Fruit fly (Drosophila melanogaster) whole organism, embryonic: ENCODE measurements around the gene CG31077.

Source experiments
- ATbp ChIP-seq: fragments of 200-800 bp; sonication (Bioruptor generic); optimal IDR thresholded peaks from 2 replicates; lab custom pipeline; 2017; ENCODE audit warnings: missing biosample characterization, mild to moderate bottlenecking, missing genetic modification characterization, missing genetic modification reagents
- Adf1 ChIP-seq: fragments of 200-800 bp; sonication (Bioruptor generic); IDR thresholded peaks from 2 replicates; pipeline ENCODE4 v1.3.6; 2022; ENCODE audit warnings: missing biosample characterization, missing genetic modification characterization
- Aef1 ChIP-seq: fragments of 200-800 bp; sonication (Bioruptor generic); IDR thresholded peaks from 3 replicates; pipeline ENCODE4 v1.3.6; 2022; ENCODE audit warnings: missing biosample characterization, missing genetic modification characterization
- BEAF-32 ChIP-seq: fragments of 200-800 bp; sonication (Bioruptor generic); optimal IDR thresholded peaks from 3 replicates; lab custom pipeline; 2017; ENCODE audit warnings: missing biosample characterization, missing genetic modification characterization, mild to moderate bottlenecking, moderate library complexity, missing genetic modification reagents
- CG10267 ChIP-seq: fragments of 200-800 bp; sonication (Bioruptor generic); optimal IDR thresholded peaks from 2 replicates; lab custom pipeline; 2018; ENCODE audit warnings: missing biosample characterization, mild to moderate bottlenecking, missing genetic modification characterization, moderate library complexity
- CG11560 ChIP-seq: fragments of 200-800 bp; sonication (Bioruptor generic); IDR thresholded peaks from 3 replicates; pipeline ENCODE4 v1.3.6; 2022; ENCODE audit warnings: missing biosample characterization, missing genetic modification characterization
- CG13624 ChIP-seq: fragments of 200-800 bp; sonication (Bioruptor generic); optimal IDR thresholded peaks from 2 replicates; lab custom pipeline; 2016; ENCODE audit warnings: missing biosample characterization, missing genetic modification characterization
- CG16813 ChIP-seq: fragments of 200-800 bp; sonication (Bioruptor generic); IDR thresholded peaks from 3 replicates; pipeline ENCODE4 v1.3.6; 2022; ENCODE audit warnings: missing biosample characterization, missing genetic modification characterization; ENCODE audit not compliant: partially characterized antibody
- CG17328 ChIP-seq: fragments of 200-800 bp; sonication (Bioruptor generic); IDR thresholded peaks from 2 replicates; pipeline ENCODE4 v1.3.6; 2022; ENCODE audit warnings: missing biosample characterization, missing genetic modification characterization
- CG17361 ChIP-seq: fragments of 200-800 bp; sonication (Bioruptor generic); IDR thresholded peaks from 3 replicates; pipeline ENCODE4 v1.3.6; 2022; ENCODE audit warnings: missing biosample characterization, missing genetic modification characterization
- CG17612 ChIP-seq: fragments of 200-800 bp; sonication (Bioruptor generic); IDR thresholded peaks from 2 replicates; pipeline ENCODE4 v1.3.6; 2022; ENCODE audit warnings: missing biosample characterization, missing genetic modification characterization
- CG17912 ChIP-seq: fragments of 200-800 bp; sonication (Bioruptor generic); optimal IDR thresholded peaks from 2 replicates; lab custom pipeline; 2018; ENCODE audit warnings: missing biosample characterization, mild to moderate bottlenecking, missing genetic modification characterization
- CG1792 ChIP-seq: fragments of 200-800 bp; sonication (Bioruptor generic); optimal IDR thresholded peaks from 2 replicates; lab custom pipeline; 2016; ENCODE audit warnings: missing biosample characterization, missing genetic modification characterization
- CG2678 ChIP-seq: fragments of 200-800 bp; sonication (Bioruptor generic); optimal IDR thresholded peaks from 3 replicates; lab custom pipeline; 2019; ENCODE audit warnings: missing biosample characterization, mild to moderate bottlenecking, missing genetic modification characterization, moderate library complexity
- CG31224 ChIP-seq: fragments of 200-800 bp; sonication (Bioruptor generic); IDR thresholded peaks from 2 replicates; pipeline ENCODE4 v1.3.6; 2022; ENCODE audit warnings: missing biosample characterization, missing genetic modification characterization
- CG4282 ChIP-seq: fragments of 200-800 bp; sonication (Bioruptor generic); optimal IDR thresholded peaks from 2 replicates; lab custom pipeline; 2016; ENCODE audit warnings: missing biosample characterization, missing genetic modification characterization
- CG4424 ChIP-seq: fragments of 200-800 bp; sonication (Bioruptor generic); optimal IDR thresholded peaks from 3 replicates; lab custom pipeline; 2016; ENCODE audit warnings: missing biosample characterization, missing genetic modification characterization
- CG7271 ChIP-seq: fragments of 200-800 bp; sonication (Bioruptor generic); optimal IDR thresholded peaks from 2 replicates; lab custom pipeline; 2018; ENCODE audit warnings: missing biosample characterization, mild to moderate bottlenecking, missing genetic modification characterization, moderate library complexity
- CG8089 ChIP-seq: fragments of 200-800 bp; sonication (Bioruptor generic); optimal IDR thresholded peaks from 3 replicates; lab custom pipeline; 2016; ENCODE audit warnings: missing biosample characterization, missing genetic modification characterization
- CG8924 ChIP-seq: fragments of 200-800 bp; optimal IDR thresholded peaks from 3 replicates; lab custom pipeline; 2019; ENCODE audit warnings: missing biosample characterization, mild to moderate bottlenecking, missing genetic modification characterization, moderate library complexity
- CG9437 ChIP-seq: fragments of 200-800 bp; sonication (Bioruptor generic); optimal IDR thresholded peaks from 2 replicates; lab custom pipeline; 2018; ENCODE audit warnings: missing biosample characterization, mild to moderate bottlenecking, missing genetic modification characterization
- CoRest ChIP-seq: fragments of 200-800 bp; sonication (Bioruptor generic); optimal IDR thresholded peaks from 3 replicates; lab custom pipeline; 2018; ENCODE audit warnings: missing biosample characterization, mild to moderate bottlenecking, missing genetic modification characterization, moderate library complexity
- Dll ChIP-seq: fragments of 200-800 bp; sonication (Bioruptor generic); IDR thresholded peaks from 4 replicates; pipeline ENCODE4 v1.3.6; 2022; ENCODE audit warnings: missing biosample characterization, missing genetic modification characterization; ENCODE audit not compliant: partially characterized antibody
- Dp ChIP-seq: fragments of 200-800 bp; sonication (Bioruptor generic); optimal IDR thresholded peaks from 2 replicates; lab custom pipeline; 2018; ENCODE audit warnings: missing biosample characterization, mild to moderate bottlenecking, missing genetic modification characterization, moderate library complexity
- Eip74EF ChIP-seq, 2 experiments: fragments of 200-800 bp in 1 of 2; fragments of >200 bp in 1 of 2; sonication (Bioruptor generic) in 1 of 2; optimal IDR thresholded peaks; 2 replicates each; lab custom pipeline; 2017 to 2019; ENCODE audit warnings: missing biosample characterization in 2 of 2, missing genetic modification characterization in 2 of 2, mild to moderate bottlenecking in 1 of 2, moderate library complexity in 1 of 2
- Ets65A ChIP-seq: fragments of 200-800 bp; sonication (Bioruptor generic); peaks from one replicate; lab custom pipeline; 2016; ENCODE audit warnings: missing biosample characterization, missing genetic modification characterization
- Fer2 ChIP-seq: fragments of 200-800 bp; sonication (Bioruptor generic); optimal IDR thresholded peaks from 2 replicates; lab custom pipeline; 2018; ENCODE audit warnings: missing biosample characterization, mild to moderate bottlenecking, missing genetic modification characterization, moderate library complexity
- HLH54F ChIP-seq: fragments of 200-800 bp; sonication (Bioruptor generic); optimal IDR thresholded peaks from 3 replicates; lab custom pipeline; 2016; ENCODE audit warnings: missing biosample characterization, missing genetic modification characterization
- Nf-YB ChIP-seq: fragments of 200-800 bp; sonication (Bioruptor generic); optimal IDR thresholded peaks from 3 replicates; lab custom pipeline; 2019; ENCODE audit warnings: missing biosample characterization, mild to moderate bottlenecking, missing genetic modification characterization, moderate library complexity
- Sry-β ChIP-seq: fragments of 200-800 bp; sonication (Bioruptor generic); optimal IDR thresholded peaks from 2 replicates; lab custom pipeline; 2018; ENCODE audit warnings: missing biosample characterization, mild to moderate bottlenecking, missing genetic modification characterization, moderate library complexity
- Tbp ChIP-seq: fragments of >200 bp; optimal IDR thresholded peaks from 2 replicates; lab custom pipeline; 2018; ENCODE audit warnings: missing biosample characterization, missing genetic modification characterization
- ac ChIP-seq: fragments of 200-800 bp; sonication (Bioruptor generic); optimal IDR thresholded peaks from 3 replicates; lab custom pipeline; 2017; ENCODE audit warnings: missing biosample characterization, mild to moderate bottlenecking, missing genetic modification characterization
- bbx ChIP-seq: fragments of 200-800 bp; sonication (Bioruptor generic); IDR thresholded peaks from 2 replicates; pipeline ENCODE4 v1.3.6; 2022; ENCODE audit warnings: missing biosample characterization, missing genetic modification characterization; ENCODE audit not compliant: partially characterized antibody
- bigmax ChIP-seq: fragments of 200-800 bp; sonication (Bioruptor generic); optimal IDR thresholded peaks from 2 replicates; lab custom pipeline; 2018; ENCODE audit warnings: missing biosample characterization, mild to moderate bottlenecking, missing genetic modification characterization
- bowl ChIP-seq: fragments of 200-800 bp; sonication (Bioruptor generic); IDR thresholded peaks from 2 replicates; pipeline ENCODE4 v1.3.6; 2022; ENCODE audit warnings: missing biosample characterization, missing genetic modification characterization
- crol ChIP-seq: fragments of 200-800 bp; sonication (Bioruptor generic); IDR thresholded peaks from 2 replicates; pipeline ENCODE4 v1.3.6; 2022; ENCODE audit warnings: missing biosample characterization, missing genetic modification characterization
- crp ChIP-seq, 2 experiments: fragments of 200-800 bp; sonication (Bioruptor generic); optimal IDR thresholded peaks; 2 replicates in 1 of 2; 3 replicates in 1 of 2; lab custom pipeline; 2017; ENCODE audit warnings: missing biosample characterization in 2 of 2, missing genetic modification characterization in 2 of 2, mild to moderate bottlenecking in 1 of 2, moderate library complexity in 1 of 2
- hbn ChIP-seq: fragments of 200-800 bp; sonication (Bioruptor generic); IDR thresholded peaks from 2 replicates; pipeline ENCODE4 v1.3.6; 2022; ENCODE audit warnings: missing biosample characterization, missing genetic modification characterization; ENCODE audit not compliant: partially characterized antibody
- kni ChIP-seq: fragments of 200-800 bp; sonication (Bioruptor generic); optimal IDR thresholded peaks from 3 replicates; lab custom pipeline; 2017; ENCODE audit warnings: mild to moderate bottlenecking, missing biosample characterization, missing genetic modification reagents, missing genetic modification characterization
- lmd ChIP-seq: fragments of 200-800 bp; sonication (Bioruptor generic); IDR thresholded peaks from 2 replicates; pipeline ENCODE4 v1.3.6; 2022; ENCODE audit warnings: missing biosample characterization, missing genetic modification characterization
- mam ChIP-seq: fragments of 200-800 bp; sonication (Bioruptor generic); optimal IDR thresholded peaks from 3 replicates; lab custom pipeline; 2016; ENCODE audit warnings: missing biosample characterization, missing genetic modification characterization
- nerfin-1 ChIP-seq: fragments of 200-800 bp; sonication (Bioruptor generic); optimal IDR thresholded peaks from 3 replicates; lab custom pipeline; 2019; ENCODE audit warnings: missing biosample characterization, mild to moderate bottlenecking, missing genetic modification characterization, moderate library complexity
- oc ChIP-seq: fragments of 200-800 bp; sonication (Bioruptor generic); optimal IDR thresholded peaks from 2 replicates; lab custom pipeline; 2018; ENCODE audit warnings: missing biosample characterization, mild to moderate bottlenecking, missing genetic modification characterization, moderate library complexity
- prd ChIP-seq, 3 experiments: fragments of >200 bp in 2 of 3; fragments of 200-800 bp in 1 of 3; sonication (Bioruptor generic) in 1 of 3; optimal IDR thresholded peaks in 2 of 3; IDR thresholded peaks in 1 of 3; 2 replicates in 2 of 3; 3 replicates in 1 of 3; pipeline versions ENCODE4 v1.3.6 to Lab custom; 2017 to 2022; ENCODE audit warnings: missing biosample characterization in 1 of 3, missing genetic modification characterization in 1 of 3
- psq ChIP-seq: fragments of 200-800 bp; sonication (Bioruptor generic); optimal IDR thresholded peaks from 2 replicates; lab custom pipeline; 2017; ENCODE audit warnings: missing biosample characterization, missing genetic modification characterization
- row ChIP-seq: fragments of 200-800 bp; sonication (Bioruptor generic); IDR thresholded peaks from 3 replicates; pipeline ENCODE4 v1.3.6; 2022; ENCODE audit warnings: missing biosample characterization, missing genetic modification characterization
- scrt ChIP-seq: fragments of 200-800 bp; sonication (Bioruptor generic); optimal IDR thresholded peaks from 2 replicates; lab custom pipeline; 2018; ENCODE audit warnings: missing biosample characterization, mild to moderate bottlenecking, missing genetic modification characterization, moderate library complexity
- sug ChIP-seq: fragments of 200-800 bp; optimal IDR thresholded peaks from 2 replicates; lab custom pipeline; 2019; ENCODE audit warnings: missing biosample characterization, mild to moderate bottlenecking, missing genetic modification characterization, moderate library complexity
- tup ChIP-seq: fragments of 200-800 bp; sonication (Bioruptor generic); optimal IDR thresholded peaks from 2 replicates; lab custom pipeline; 2016; ENCODE audit warnings: missing biosample characterization, mild to moderate bottlenecking, missing genetic modification characterization, moderate library complexity

CG31077 gene

dm6 chr3R:26966794-26967323, 32.7 kb upstream of the CG31077 start, which contains the start of gene CG5521 (continued):
- TF ChIP-seq CG10267 (tag; lab: Kevin White, UChicago) (peak; percentile 2), crp (GFP tag; optimal IDR thresholded peaks at IDR 0.05; lab: Kevin White, UChicago) (no peak), Fer2 (tag; lab: Kevin White, UChicago) (no peak), Ets65A (GFP tag; lab: Kevin White, UChicago) (no peak), CG8089 (no peak), bowl (GFP tag; lab: Robert Waterston, UW) (no peak), tup (GFP tag; lab: Kevin White, UChicago) (no peak), Dll (GFP tag; lab: Robert Waterston, UW) (peak; percentile 33; the same call in 2 of the 4 replicates), oc (no peak), CoRest (tag; lab: Kevin White, UChicago) (no peak), CG7271 (tag; lab: Kevin White, UChicago) (no peak), scrt (GFP tag; lab: Kevin White, UChicago) (no peak), sug (peak; percentile 13), bigmax (GFP tag; lab: Kevin White, UChicago) (no peak), CG1792 (GFP tag; lab: Kevin White, UChicago) (no peak), Dp (GFP tag; lab: Kevin White, UChicago) (peak; percentile 10), Eip74EF (GFP tag; optimal IDR thresholded peaks at IDR 0.05; lab: Kevin White, UChicago) (no peak), Aef1 (GFP tag; lab: Robert Waterston, UW) (no peak), Nf-YB (GFP tag; lab: Kevin White, UChicago) (no peak), CG8924 (no peak), nerfin-1 (tag; lab: Kevin White, UChicago) (peak; percentile 3), CG2678 (tag; lab: Kevin White, UChicago) (peak; percentile 11), hbn (no peak), Tbp (GFP tag; lab: Kevin White, UChicago) (no peak), CG11560 (tag; lab: Robert Waterston, UW) (no peak), Sry-β (peak; percentile 91), CG16813 (0 out of 3 replicates have a peak, but pooled peaks have one; percentile 34), CG4424 (GFP tag; lab: Kevin White, UChicago) (no peak), CG13624 (peak; percentile 63), CG9437 (GFP tag; lab: Kevin White, UChicago) (no peak), psq (GFP tag; lab: Kevin White, UChicago) (no peak), CG31224 (GFP tag; lab: Robert Waterston, UW) (no peak), ATbp (GFP tag; lab: Kevin White, UChicago) (no peak), row (GFP tag; lab: Robert Waterston, UW) (peak; percentile 84), Adf1 (GFP tag; lab: Robert Waterston, UW) (peak; percentile 57), CG17912 (no peak), CG4282 (GFP tag; lab: Kevin White, UChicago) (no peak), mam (GFP tag; lab: Kevin White, UChicago) (no peak), ac (GFP tag; lab: Kevin White, UChicago) (no peak), CG17328 (GFP tag; lab: Robert Waterston, UW) (no peak), CG17361 (GFP tag; lab: Robert Waterston, UW) (no peak), kni (GFP tag; lab: Kevin White, UChicago) (no peak), prd (optimal IDR thresholded peaks at IDR 0.05; lab: Kevin White, UChicago) (no peak), prd (GFP tag; IDR thresholded peaks at IDR 0.05; lab: Robert Waterston, UW) (no peak), BEAF-32 (GFP tag; lab: Kevin White, UChicago) (peak; percentile 0), HLH54F (no peak), CG17612 (GFP tag; lab: Robert Waterston, UW) (no peak), bbx (GFP tag; lab: Robert Waterston, UW) (peak; percentile 45), lmd (GFP tag; lab: Robert Waterston, UW) (no peak), crol (peak; percentile 98)
